Worm (Caenorhabditis elegans) whole organism, L4/young adult: Measurements from ENCODE around the gene cgp-1.

Experiments used
- W03F9.2 ChIP-seq: fragments of 150-350 bp; optimal IDR thresholded peaks from 2 replicates; lab custom pipeline; 2014; ENCODE audit warnings: missing biosample characterization, missing genetic modification characterization
- dao-5 ChIP-seq: sonication (generic microtip); optimal IDR thresholded peaks from 2 replicates; lab custom pipeline; 2016; ENCODE audit warnings: missing genotype, missing genetic modification characterization, moderate library complexity, missing compliant biosample characterization
- him-1 ChIP-seq: sonication (generic microtip); optimal IDR thresholded peaks from 2 replicates; lab custom pipeline; 2016; ENCODE audit warnings: missing genotype, missing genetic modification reagents, missing genetic modification characterization, missing compliant biosample characterization

- TF ChIP-seq W03F9.2 (tag; lab: Kevin White, UChicago) (no peak), him-1 (no peak), dao-5 (tag; lab: Kevin White, UChicago) (no peak)
These were observed 27.5 kb upstream of the cgp-1 start for ce11 chrV:150059-150458.
